Worm (Caenorhabditis elegans) whole organism, young adult: ENCODE data around the gene Y39G8B.5.
A peak's percentile ranks its signal among the peaks of the same experiment; 100 is the strongest.

Experiments
- B0336.3 ChIP-seq: fragments of 200-800 bp; sonication (Bioruptor generic); IDR thresholded peaks from 2 replicates; pipeline ENCODE4 v1.3.6; 2022; ENCODE audit warnings: missing genetic modification characterization, missing compliant biosample characterization
- F37B4.10 ChIP-seq: fragments of 200-800 bp; sonication (Bioruptor generic); IDR thresholded peaks from 2 replicates; pipeline ENCODE4 v1.3.6; 2022; ENCODE audit warnings: missing genetic modification characterization, missing compliant biosample characterization
- F52B5.7 ChIP-seq: sonication (generic microtip); optimal IDR thresholded peaks from 2 replicates; lab custom pipeline; 2016; ENCODE audit warnings: mild to moderate bottlenecking, missing genetic modification characterization, missing compliant biosample characterization
- K11D2.4 ChIP-seq: fragments of 200-800 bp; sonication (Bioruptor generic); IDR thresholded peaks from 2 replicates; pipeline ENCODE4 v1.3.6; 2022; ENCODE audit warnings: missing genetic modification reagents, missing genetic modification characterization, missing compliant biosample characterization
- T26A5.8 ChIP-seq: sonication (generic microtip); optimal IDR thresholded peaks from 2 replicates; lab custom pipeline; 2016; ENCODE audit warnings: missing genetic modification characterization, missing compliant biosample characterization
- Y53G8AR.9 ChIP-seq: fragments of 200-800 bp; sonication (Bioruptor generic); conservative IDR thresholded peaks from 2 replicates; pipeline ENCODE4 v1.3.6; 2022; ENCODE audit warnings: missing genetic modification reagents, missing genetic modification characterization, missing compliant biosample characterization
- Y95B8A.8 ChIP-seq: fragments of 200-800 bp; sonication (Bioruptor generic); IDR thresholded peaks from 2 replicates; pipeline ENCODE4 v1.3.6; 2022; ENCODE audit warnings: missing genetic modification reagents, missing genetic modification characterization, missing compliant biosample characterization
- athp-1 ChIP-seq: sonication (generic microtip); optimal IDR thresholded peaks from 2 replicates; lab custom pipeline; 2017; ENCODE audit warnings: mild to moderate bottlenecking, missing genetic modification characterization, missing compliant biosample characterization
- attf-3 ChIP-seq: fragments of 200-800 bp; sonication (Bioruptor generic); conservative IDR thresholded peaks from 2 replicates; pipeline ENCODE4 v1.3.6; 2022; ENCODE audit warnings: missing genetic modification reagents, missing genetic modification characterization, missing compliant biosample characterization
- ceh-40 ChIP-seq: fragments of 200-800 bp; sonication (Bioruptor generic); IDR thresholded peaks from 2 replicates; pipeline ENCODE4 v1.3.6; 2022; ENCODE audit warnings: missing genetic modification characterization, missing compliant biosample characterization
- dpff-1 ChIP-seq: sonication (generic microtip); optimal IDR thresholded peaks from 2 replicates; lab custom pipeline; 2017; ENCODE audit warnings: mild to moderate bottlenecking, missing genetic modification characterization, missing compliant biosample characterization
- dpl-1 ChIP-seq: fragments of 150-350 bp; optimal IDR thresholded peaks from 2 replicates; lab custom pipeline; 2014; ENCODE audit warnings: missing biosample characterization, missing genetic modification reagents, missing genetic modification characterization
- efl-1 ChIP-seq: fragments of 150-350 bp; optimal IDR thresholded peaks from 2 replicates; lab custom pipeline; 2014; ENCODE audit warnings: missing biosample characterization, missing genetic modification reagents, missing genetic modification characterization
- egl-18 ChIP-seq: fragments of 200-800 bp; sonication (Bioruptor generic); IDR thresholded peaks from 2 replicates; pipeline ENCODE4 v1.3.6; 2022; ENCODE audit warnings: missing genetic modification reagents, missing genetic modification characterization, missing compliant biosample characterization
- egrh-3 ChIP-seq: fragments of 200-800 bp; sonication (Bioruptor generic); IDR thresholded peaks from 2 replicates; pipeline ENCODE4 v1.3.6; 2022; ENCODE audit warnings: missing genetic modification reagents, missing genetic modification characterization, missing compliant biosample characterization
- fkh-3 ChIP-seq: sonication (generic microtip); optimal IDR thresholded peaks from 2 replicates; lab custom pipeline; 2016; ENCODE audit warnings: mild to moderate bottlenecking, missing genetic modification characterization, missing compliant biosample characterization
- hlh-12 ChIP-seq: sonication (generic microtip); optimal IDR thresholded peaks from 2 replicates; lab custom pipeline; 2016; ENCODE audit warnings: missing genetic modification characterization, missing compliant biosample characterization
- lin-54 ChIP-seq: fragments of 200-800 bp; sonication (Bioruptor generic); optimal IDR thresholded peaks from 2 replicates; lab custom pipeline; 2018; ENCODE audit warnings: mild to moderate bottlenecking, missing genetic modification characterization, missing compliant biosample characterization
- lir-1 ChIP-seq: fragments of 200-800 bp; sonication (Bioruptor generic); conservative IDR thresholded peaks from 2 replicates; pipeline ENCODE4 v1.3.6; 2022; ENCODE audit warnings: missing genetic modification reagents, missing genetic modification characterization, missing compliant biosample characterization
- madf-8 ChIP-seq: fragments of 200-800 bp; sonication (Bioruptor generic); conservative IDR thresholded peaks from 2 replicates; pipeline ENCODE4 v1.3.6; 2022; ENCODE audit warnings: missing genetic modification reagents, missing genetic modification characterization, missing compliant biosample characterization
- pbrm-1 ChIP-seq: fragments of 200-800 bp; sonication (Bioruptor generic); IDR thresholded peaks from 2 replicates; pipeline ENCODE4 v1.3.6; 2022; ENCODE audit warnings: missing genetic modification reagents, missing genetic modification characterization, missing compliant biosample characterization
- snpc-4 ChIP-seq, 5 experiments: fragments of 150-350 bp in 1 of 5; sonication (generic microtip) in 4 of 5; optimal IDR thresholded peaks; 2 replicates each; lab custom pipeline; 2014 to 2018; ENCODE audit warnings: missing genetic modification characterization in 5 of 5, missing biosample characterization in 3 of 5, antibody characterized with exemption in 2 of 5, mild to moderate bottlenecking in 2 of 5, missing compliant biosample characterization in 2 of 5, missing genotype in 2 of 5, moderate library complexity in 2 of 5, missing genetic modification reagents in 1 of 5
- tbx-9 ChIP-seq: sonication (generic microtip); optimal IDR thresholded peaks from 2 replicates; lab custom pipeline; 2016; ENCODE audit warnings: borderline replicate concordance, missing genetic modification characterization, inconsistent platforms, missing compliant biosample characterization
- tlf-1 ChIP-seq: fragments of 200-800 bp; sonication (Bioruptor generic); optimal IDR thresholded peaks from 2 replicates; lab custom pipeline; 2018; ENCODE audit warnings: mild to moderate bottlenecking, missing genetic modification characterization, missing compliant biosample characterization
- zfh-2 ChIP-seq: fragments of 200-800 bp; sonication (Bioruptor generic); conservative IDR thresholded peaks from 2 replicates; pipeline ENCODE4 v1.3.6; 2022; ENCODE audit warnings: missing genetic modification reagents, missing genetic modification characterization, missing compliant biosample characterization
- ztf-22 ChIP-seq: fragments of 200-800 bp; sonication (Bioruptor generic); optimal IDR thresholded peaks from 2 replicates; lab custom pipeline; 2018; ENCODE audit warnings: mild to moderate bottlenecking, missing genetic modification characterization, moderate library complexity, missing compliant biosample characterization
- ztf-25 ChIP-seq: fragments of 200-800 bp; sonication (Bioruptor generic); IDR thresholded peaks from 2 replicates; pipeline ENCODE4 v1.3.6; 2022; ENCODE audit warnings: missing genetic modification reagents, missing genetic modification characterization, missing compliant biosample characterization
- ztf-28 ChIP-seq: fragments of 200-800 bp; sonication (Bioruptor generic); IDR thresholded peaks from 2 replicates; pipeline ENCODE4 v1.3.6; 2022; ENCODE audit warnings: missing genetic modification reagents, missing genetic modification characterization, missing compliant biosample characterization
- ztf-3 ChIP-seq: fragments of 200-800 bp; sonication (Bioruptor generic); optimal IDR thresholded peaks from 2 replicates; lab custom pipeline; 2018; ENCODE audit warnings: mild to moderate bottlenecking, missing genetic modification characterization, missing compliant biosample characterization

Gene Y39G8B.5

DNA sequence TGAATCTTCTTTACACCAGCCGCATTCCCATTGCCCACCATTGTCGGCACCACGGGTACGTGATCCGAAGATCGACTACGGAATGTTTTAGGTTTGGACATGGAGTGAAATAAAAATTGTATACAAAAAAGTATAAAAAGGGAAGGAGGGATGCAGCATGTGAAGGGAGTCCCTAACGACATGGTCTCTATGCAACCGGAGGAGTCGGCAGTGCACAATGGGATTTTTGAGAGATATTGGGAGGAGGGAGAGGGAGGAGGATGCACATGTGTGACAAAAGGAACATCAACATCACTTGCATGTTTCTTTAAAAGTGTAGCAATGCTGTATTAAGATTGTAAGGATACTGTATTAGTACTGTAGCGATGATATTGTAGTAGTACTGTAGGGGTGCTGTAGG is 52.1 kb downstream of the Y39G8B.5 start, which contains the start of gene W07G1.1:
Gene W07G1.1, minus strand, starts transcription at position 101 of the 400 bp plus-strand sequence.
- TF ChIP-seq ceh-40 (GFP tag; lab: Robert Waterston, UW) (no peak), ztf-25 (GFP tag; lab: Robert Waterston, UW) (no peak), dpff-1 (tag; lab: Kevin White, UChicago) (no peak), ztf-3 (GFP tag; lab: Kevin White, UChicago) (no peak), Y53G8AR.9 (GFP tag; lab: Robert Waterston, UW) (no peak), ztf-28 (GFP tag; lab: Robert Waterston, UW) (no peak), madf-8 (no peak), egl-18 (no peak), lin-54 (GFP tag; lab: Kevin White, UChicago) (no peak), Y95B8A.8 (no peak), fkh-3 (tag; lab: Kevin White, UChicago) (no peak), athp-1 (tag; lab: Kevin White, UChicago) (no peak), tlf-1 (GFP tag; lab: Kevin White, UChicago) (no peak), B0336.3 (GFP tag; lab: Robert Waterston, UW) (no peak), lir-1 (no peak), ztf-22 (GFP tag; lab: Kevin White, UChicago) (no peak), F52B5.7 (tag; lab: Kevin White, UChicago) (no peak), K11D2.4 (no peak), T26A5.8 (tag; lab: Kevin White, UChicago) (no peak)

- TF ChIP-seq ztf-28 (GFP tag; lab: Robert Waterston, UW) (no peak), ztf-3 (GFP tag; lab: Kevin White, UChicago) (no peak), dpl-1 (GFP tag; lab: Kevin White, UChicago) (no peak), tbx-9 (tag; lab: Kevin White, UChicago) (no peak), egrh-3 (GFP tag; lab: Robert Waterston, UW) (peak; percentile 39; the same call in 1 of the 2 replicates), efl-1 (GFP tag; lab: Kevin White, UChicago) (no peak), attf-3 (no peak), F37B4.10 (GFP tag; lab: Robert Waterston, UW) (no peak), hlh-12 (tag; lab: Kevin White, UChicago) (no peak), pbrm-1 (GFP tag; lab: Robert Waterston, UW) (no peak), snpc-4 (GFP tag; optimal IDR thresholded peaks at IDR 0.05; lab: Kevin White, UChicago) (no peak), snpc-4 (tag; optimal IDR thresholded peaks at IDR 0.05; lab: Kevin White, UChicago) (peak in 2 of 4 experiments; percentile 49 to 81), zfh-2 (peak; percentile 77)
These were observed 53.4 kb downstream of the Y39G8B.5 start for ce11 chrII:13938290-13938689.
